Fruit fly (Drosophila melanogaster): ENCODE results near the gene CG43050.

Gene CG43050

dm6 chr2L:13164994-13165801 lies 46.1 kb downstream of the CG43050 start, which contains the start of gene Sirt1 (continued):
- TF ChIP-seq Ssrp (tag; optimal IDR thresholded peaks at IDR 0.05) (peak; percentile 93), nerfin-1 (tag; optimal IDR thresholded peaks at IDR 0.05) (peak; percentile 80), CG34376 (GFP tag; optimal IDR thresholded peaks at IDR 0.05) (peak; percentile 43), z (GFP tag; IDR thresholded peaks at IDR 0.05) (peak; percentile 8; the same call in 1 of the 3 replicates), CG9437 (GFP tag; optimal IDR thresholded peaks at IDR 0.05) (peak; percentile 94), pho (GFP tag; optimal IDR thresholded peaks at IDR 0.05) (peak; percentile 52), lmd (GFP tag; IDR thresholded peaks at IDR 0.05) (peak; percentile 90), crc (GFP tag; optimal IDR thresholded peaks at IDR 0.05) (no peak), ase (GFP tag; IDR thresholded peaks at IDR 0.05) (peak; percentile 59; the same call in 1 of the 3 replicates), CHES-1-like (GFP tag; optimal IDR thresholded peaks at IDR 0.05) (no peak), Ets65A (GFP tag) (peak; percentile 90), HmgZ (tag; optimal IDR thresholded peaks at IDR 0.05) (peak; percentile 34), Ptx1 (GFP tag; IDR thresholded peaks at IDR 0.05) (peak; percentile 89), CG1832 (GFP tag; optimal IDR thresholded peaks at IDR 0.05) (no peak), MTF-1 (GFP tag; optimal IDR thresholded peaks at IDR 0.05; ENCODE audit: borderline replicate concordance) (peak; percentile 67), CG11560 (tag; IDR thresholded peaks at IDR 0.05) (peak; percentile 65; the same call in 2 of the 3 replicates), mld (GFP tag; IDR thresholded peaks at IDR 0.05; ENCODE audit: partially characterized antibody) (no peak), kay (GFP tag; optimal IDR thresholded peaks at IDR 0.05) (peak; percentile 100), CG15011 (GFP tag; optimal IDR thresholded peaks at IDR 0.05) (peak; percentile 84), D (optimal IDR thresholded peaks at IDR 0.05) (no peak), D (GFP tag; optimal IDR thresholded peaks at IDR 0.05) (peak; percentile 79), Sox100B (GFP tag; optimal IDR thresholded peaks at IDR 0.05) (no peak), CG14050 (GFP tag; IDR thresholded peaks at IDR 0.05) (0 out of 3 replicates have a peak, but pooled peaks have one; percentile 47), CG13296 (GFP tag; optimal IDR thresholded peaks at IDR 0.05) (peak; percentile 80), lov (optimal IDR thresholded peaks at IDR 0.05) (no peak), lov (GFP tag; IDR thresholded peaks at IDR 0.05) (0 out of 3 replicates have a peak, but pooled peaks have one; percentile 29), Deaf1 (tag; optimal IDR thresholded peaks at IDR 0.05) (peak; percentile 59), gfzf (GFP tag; optimal IDR thresholded peaks at IDR 0.05) (peak; percentile 82), CoRest (tag; optimal IDR thresholded peaks at IDR 0.05) (peak; percentile 98), sisA (GFP tag; IDR thresholded peaks at IDR 0.05) (peak; percentile 78), E2f1 (GFP tag; IDR thresholded peaks at IDR 0.05) (peak; percentile 79), onecut (GFP tag; IDR thresholded peaks at IDR 0.05) (peak; percentile 51), CG5180 (GFP tag; optimal IDR thresholded peaks at IDR 0.05) (no peak), sens (GFP tag) (peak; percentile 91), CG16815 (GFP tag; optimal IDR thresholded peaks at IDR 0.05) (peak; percentile 91), H2.0 (GFP tag; IDR thresholded peaks at IDR 0.05) (peak; percentile 68), Lim3 (GFP tag; IDR thresholded peaks at IDR 0.05) (no peak), CG7987 (GFP tag; optimal IDR thresholded peaks at IDR 0.05) (peak; percentile 24), peb (GFP tag; IDR thresholded peaks at IDR 0.05) (peak; percentile 39; the same call in 1 of the 2 replicates), gcm2 (GFP tag; optimal IDR thresholded peaks at IDR 0.05) (no peak), danr (GFP tag; IDR thresholded peaks at IDR 0.05) (no peak; the same call in 1 of the 2 replicates), CG16863 (GFP tag; optimal IDR thresholded peaks at IDR 0.05) (peak; percentile 57), CG2129 (GFP tag; IDR thresholded peaks at IDR 0.05; ENCODE audit: partially characterized antibody) (no peak), fd64A (GFP tag; optimal IDR thresholded peaks at IDR 0.05) (no peak), eyg (GFP tag; optimal IDR thresholded peaks at IDR 0.05) (peak; percentile 4), zfh2 (GFP tag; optimal IDR thresholded peaks at IDR 0.05) (peak; percentile 43), esg (GFP tag; conservative IDR thresholded peaks at IDR 0.05) (peak; percentile 83), hb (GFP tag; IDR thresholded peaks at IDR 0.05; ENCODE audit: partially characterized antibody) (no peak), CG13424 (tag; optimal IDR thresholded peaks at IDR 0.05) (peak; percentile 93), CG12391 (tag; optimal IDR thresholded peaks at IDR 0.05) (peak; percentile 92)

Measured in whole organism, embryonic.